Worm (Caenorhabditis elegans): Measurements from ENCODE around the gene cdf-1.

ce11 chrX:6455157-6455556 is 49.8 kb downstream of the cdf-1 start, which contains the start of gene nas-33:
- no peak for TF ChIP-seq vab-7 (GFP tag; IDR thresholded peaks at IDR 0.05)
- TF ChIP-seq zfp-2 (tag; optimal IDR thresholded peaks at IDR 0.05), result no peak
- TF ChIP-seq pqm-1 (tag; optimal IDR thresholded peaks at IDR 0.05), result no peak
- no peak for TF ChIP-seq daf-12 (tag; optimal IDR thresholded peaks at IDR 0.05)
- TF ChIP-seq aly-2 (tag; optimal IDR thresholded peaks at IDR 0.05), result no peak
- TF ChIP-seq dpl-1 (GFP tag; optimal IDR thresholded peaks at IDR 0.05), result no peak
- no peak for TF ChIP-seq fkh-10 (GFP tag; optimal IDR thresholded peaks at IDR 0.05)
- TF ChIP-seq php-3 (GFP tag; IDR thresholded peaks at IDR 0.05), result no peak
- no peak for TF ChIP-seq nhr-41 (GFP tag; IDR thresholded peaks at IDR 0.05)

All from whole organism, L4 larva.